Fruit fly (Drosophila melanogaster) whole organism, wandering third instar larva: ENCODE data around the gene CG17625.
A peak's percentile ranks its signal among the peaks of the same experiment; 100 is the strongest.

Experiments used
- CG32264 ChIP-seq: fragments of 200-800 bp; sonication (Bioruptor generic); optimal IDR thresholded peaks from 2 replicates; lab custom pipeline; 2016; ENCODE audit warnings: missing biosample characterization, missing genetic modification characterization
- Hr78 ChIP-seq: fragments of >200 bp; optimal IDR thresholded peaks from 2 replicates; lab custom pipeline; 2017; ENCODE audit warnings: missing biosample characterization, missing genetic modification characterization
- Vsx2 ChIP-seq: fragments of 200-300, 225-300 bp; sonication (Bioruptor generic); optimal IDR thresholded peaks from 2 replicates; lab custom pipeline; 2018; ENCODE audit warnings: missing biosample characterization, missing genetic modification characterization; ENCODE audit not compliant: partially characterized antibody
- br ChIP-seq: fragments of 200-800 bp; sonication (Bioruptor generic); optimal IDR thresholded peaks from 2 replicates; lab custom pipeline; 2016; ENCODE audit warnings: missing biosample characterization, missing genetic modification characterization
- dl ChIP-seq, 2 experiments: fragments of 175-275, 200-275 bp in 1 of 2; fragments of 200-275 bp in 1 of 2; sonication (Bioruptor generic); optimal IDR thresholded peaks; lab custom pipeline; 2018; ENCODE audit warnings: mild to moderate bottlenecking in 2 of 2, missing biosample characterization in 2 of 2, missing genetic modification characterization in 2 of 2, moderate library complexity in 2 of 2; ENCODE audit not compliant: partially characterized antibody in 2 of 2, insufficient read depth in 1 of 2
- h ChIP-seq: fragments of 200-800 bp; sonication (Bioruptor generic); optimal IDR thresholded peaks from 3 replicates; lab custom pipeline; 2016; ENCODE audit warnings: missing biosample characterization, mild to moderate bottlenecking, missing genetic modification characterization
- pan ChIP-seq: fragments of >200 bp; optimal IDR thresholded peaks from 2 replicates; lab custom pipeline; 2017
- psq ChIP-seq: fragments of 200-800 bp; sonication (Bioruptor generic); optimal IDR thresholded peaks from 3 replicates; lab custom pipeline; 2017; ENCODE audit warnings: missing biosample characterization, mild to moderate bottlenecking, missing genetic modification characterization, moderate library complexity
- usp ChIP-seq: fragments of >200 bp; optimal IDR thresholded peaks from 2 replicates; lab custom pipeline; 2017; ENCODE audit warnings: missing biosample characterization, missing genetic modification characterization

DNA sequence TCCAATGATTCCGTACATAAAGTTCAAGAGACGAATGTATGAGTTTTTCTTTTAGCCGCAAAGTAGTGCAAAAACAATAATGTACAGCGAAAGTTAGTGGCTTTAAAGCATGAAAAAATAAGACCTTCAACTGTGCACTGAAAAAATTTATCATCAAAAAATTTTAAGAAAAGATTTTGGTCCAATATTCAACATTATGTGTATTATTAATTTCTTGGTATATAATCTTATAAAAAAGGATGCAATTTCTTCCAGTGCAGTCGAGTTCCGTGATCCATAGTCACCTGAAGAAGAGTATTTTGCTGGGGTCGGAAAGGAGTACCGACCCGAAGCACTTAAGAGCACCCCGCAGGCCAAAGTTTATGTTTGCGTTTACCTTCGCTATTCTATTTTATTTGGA lies 18.0 kb upstream of the CG17625 start:
- TF ChIP-seq psq (peak; percentile 9), dl (GFP tag; optimal IDR thresholded peaks at IDR 0.05; lab: Kevin White, UChicago; ENCODE audit: insufficient read depth in 1 of 2, partially characterized antibody in 2 of 2) (no peak), pan (no peak), Vsx2 (no peak), h (peak; percentile 21), CG32264 (GFP tag; lab: Kevin White, UChicago) (no peak), usp (GFP tag; lab: Kevin White, UChicago) (no peak), Hr78 (GFP tag; lab: Kevin White, UChicago) (no peak), br (no peak)
